Worm (Caenorhabditis elegans): Measurements from ENCODE around the gene K11E4.1.

ce11 chrX:13744543-13745113 is 30.7 kb downstream of the K11E4.1 start:
- no peak for TF ChIP-seq sdz-38 (tag; optimal IDR thresholded peaks at IDR 0.05)
- no peak for TF ChIP-seq nhr-90 (tag; optimal IDR thresholded peaks at IDR 0.05)
- TF ChIP-seq lsy-27 (tag; optimal IDR thresholded peaks at IDR 0.05; ENCODE audit: borderline replicate concordance, insufficient read depth) = no peak
- no peak for TF ChIP-seq ama-1 (optimal IDR thresholded peaks at IDR 0.05)
- no peak for TF ChIP-seq ama-1 (GFP tag; optimal IDR thresholded peaks at IDR 0.05)
- no peak for TF ChIP-seq mes-4 (tag; optimal IDR thresholded peaks at IDR 0.05)
- TF ChIP-seq F39B2.1 (GFP tag; IDR thresholded peaks at IDR 0.05) = no peak
- no peak for TF ChIP-seq ZK185.1 (tag; optimal IDR thresholded peaks at IDR 0.05; ENCODE audit: poor library complexity, severe bottlenecking)
- no peak for TF ChIP-seq mcd-1 (GFP tag; IDR thresholded peaks at IDR 0.05)
- TF ChIP-seq aptf-3 (GFP tag; IDR thresholded peaks at IDR 0.05) = no peak
- no peak for TF ChIP-seq him-1 (tag; optimal IDR thresholded peaks at IDR 0.05)
- no peak for TF ChIP-seq F49E8.2 (tag; optimal IDR thresholded peaks at IDR 0.05; ENCODE audit: insufficient read depth)
- TF ChIP-seq nhr-179 (tag; optimal IDR thresholded peaks at IDR 0.05) = no peak
- TF ChIP-seq unc-62 (GFP tag; optimal IDR thresholded peaks at IDR 0.05) = no peak
- TF ChIP-seq snpc-4 (GFP tag; optimal IDR thresholded peaks at IDR 0.05) = no peak
- no peak for TF ChIP-seq snpc-4 (tag; optimal IDR thresholded peaks at IDR 0.05)

Measured in whole organism, young adult.